Fruit fly (Drosophila melanogaster) whole organism: ENCODE measurements around the gene Dnali1.

Source experiments
- CG8478 ChIP-seq: fragments of >200 bp; optimal IDR thresholded peaks from 2 replicates; lab custom pipeline; 2018; ENCODE audit warnings: inconsistent platforms
- Dll ChIP-seq: fragments of >200 bp; optimal IDR thresholded peaks from 2 replicates; lab custom pipeline; 2017
- EcR ChIP-seq, 2 experiments: fragments of >200 bp; optimal IDR thresholded peaks; 2 replicates each; lab custom pipeline; 2017; ENCODE audit warnings: missing biosample characterization in 2 of 2, missing genetic modification characterization in 2 of 2, missing genetic modification reagents in 2 of 2
- pan ChIP-seq: fragments of >200 bp; optimal IDR thresholded peaks from 2 replicates; lab custom pipeline; 2017
- psq ChIP-seq: fragments of >200 bp; optimal IDR thresholded peaks from 2 replicates; lab custom pipeline; 2017
- usp ChIP-seq: fragments of >200 bp; optimal IDR thresholded peaks from 2 replicates; lab custom pipeline; 2017; ENCODE audit warnings: missing biosample characterization, missing genetic modification characterization, mixed read lengths

The Dnali1 gene

DNA sequence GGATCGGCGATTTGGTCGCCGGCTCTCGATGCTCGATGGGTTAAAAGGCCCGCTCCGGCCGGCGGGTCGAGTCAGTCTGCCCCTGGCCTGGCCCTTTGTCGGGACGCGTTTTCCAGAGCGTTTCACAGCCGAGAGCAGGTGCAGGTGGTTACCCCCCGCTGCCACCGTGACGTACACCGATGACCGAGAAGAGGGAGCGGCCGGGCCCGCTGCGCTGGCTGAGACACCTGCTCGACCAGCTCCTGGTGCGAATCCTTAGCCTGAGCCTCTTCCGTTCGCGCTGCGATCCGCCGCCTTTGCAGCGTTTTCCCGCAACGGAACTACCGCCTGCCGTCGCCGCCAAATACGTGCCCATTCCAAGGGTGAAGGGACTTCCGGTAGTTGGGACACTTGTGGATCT is 15.9 kb downstream of the Dnali1 start, which contains the start of gene sad:
Gene sad (plus strand): TSS at position 74 of the 400 bp plus-strand sequence.
- TF ChIP-seq pan (lab: Kevin White, UChicago): no peak
- no peak for TF ChIP-seq psq (lab: Kevin White, UChicago)
- TF ChIP-seq Dll (lab: Kevin White, UChicago): no peak
- no peak for TF ChIP-seq usp (GFP tag; lab: Kevin White, UChicago)
- TF ChIP-seq EcR (GFP tag; optimal IDR thresholded peaks at IDR 0.05; lab: Kevin White, UChicago): no peak
- no peak for TF ChIP-seq CG8478 (lab: Kevin White, UChicago)

DNA sequence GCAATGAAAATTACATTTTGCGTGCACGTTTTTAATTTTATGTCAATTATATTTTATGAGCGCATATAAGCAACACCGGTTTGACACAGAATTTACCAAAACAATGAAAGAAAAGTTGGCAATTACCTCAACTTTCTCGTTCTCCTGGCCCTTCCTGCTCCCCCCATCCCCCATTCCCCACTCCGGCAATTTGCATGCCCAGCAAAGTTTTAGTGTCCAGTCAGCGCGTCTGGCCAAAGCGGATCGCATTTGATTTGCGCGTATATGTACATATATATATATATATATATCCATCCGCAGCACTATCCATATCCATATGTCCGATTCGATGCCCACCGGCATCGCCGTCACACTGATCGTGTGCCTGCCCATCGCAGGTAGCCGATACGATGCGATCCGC is 16.3 kb downstream of the Dnali1 start:
- TF ChIP-seq psq (lab: Kevin White, UChicago) (no peak), pan (lab: Kevin White, UChicago) (no peak), EcR (GFP tag; optimal IDR thresholded peaks at IDR 0.05; lab: Kevin White, UChicago) (no peak), usp (GFP tag; lab: Kevin White, UChicago) (no peak), Dll (lab: Kevin White, UChicago) (no peak), CG8478 (lab: Kevin White, UChicago) (no peak)

DNA sequence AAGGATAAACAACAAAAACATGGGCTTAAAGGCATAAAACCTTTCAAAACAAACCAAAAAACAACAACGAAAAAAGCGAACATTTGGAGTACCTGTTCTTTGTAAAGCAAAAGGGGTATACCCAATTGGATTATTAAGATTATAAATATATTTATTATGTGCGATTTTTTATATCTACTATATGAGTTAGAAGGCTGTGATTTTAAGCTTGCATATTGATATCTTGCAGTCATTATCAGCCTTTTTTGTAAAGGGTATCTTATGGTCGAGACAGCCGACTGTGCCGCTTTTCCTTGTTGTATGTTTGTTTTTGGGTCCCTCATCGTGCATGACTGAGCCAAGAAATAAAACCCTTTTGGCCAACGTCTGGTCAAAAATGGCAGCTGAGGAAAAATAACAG is 20.4 kb downstream of the Dnali1 start:
- TF ChIP-seq pan (lab: Kevin White, UChicago) (peak; percentile 63), usp (GFP tag; lab: Kevin White, UChicago) (no peak), psq (lab: Kevin White, UChicago) (no peak), CG8478 (lab: Kevin White, UChicago) (no peak)

DNA sequence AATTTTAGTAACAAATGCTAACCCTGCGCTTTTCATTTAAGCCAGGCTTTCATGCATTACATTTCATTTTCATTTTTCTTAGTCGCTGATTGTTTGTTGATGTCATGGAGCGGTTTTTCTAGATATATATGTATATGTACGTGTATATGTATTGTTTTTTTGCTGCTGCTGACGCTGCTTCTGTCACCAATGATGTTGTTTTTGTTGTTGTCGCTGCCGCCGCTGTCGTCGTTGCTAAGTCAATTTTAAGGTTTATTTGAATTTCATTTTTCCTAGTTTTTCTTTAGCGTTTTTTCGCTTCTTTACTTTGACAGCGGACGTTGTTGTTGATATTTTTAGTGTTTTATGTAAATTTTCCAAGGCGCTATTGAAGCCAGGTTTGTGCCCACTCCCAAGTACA is 23.0 kb downstream of the Dnali1 start:
- TF ChIP-seq CG8478 (lab: Kevin White, UChicago) (no peak), EcR (GFP tag; optimal IDR thresholded peaks at IDR 0.05; lab: Kevin White, UChicago) (no peak), usp (GFP tag; lab: Kevin White, UChicago) (no peak), psq (lab: Kevin White, UChicago) (no peak), pan (lab: Kevin White, UChicago) (no peak), Dll (lab: Kevin White, UChicago) (no peak)

DNA sequence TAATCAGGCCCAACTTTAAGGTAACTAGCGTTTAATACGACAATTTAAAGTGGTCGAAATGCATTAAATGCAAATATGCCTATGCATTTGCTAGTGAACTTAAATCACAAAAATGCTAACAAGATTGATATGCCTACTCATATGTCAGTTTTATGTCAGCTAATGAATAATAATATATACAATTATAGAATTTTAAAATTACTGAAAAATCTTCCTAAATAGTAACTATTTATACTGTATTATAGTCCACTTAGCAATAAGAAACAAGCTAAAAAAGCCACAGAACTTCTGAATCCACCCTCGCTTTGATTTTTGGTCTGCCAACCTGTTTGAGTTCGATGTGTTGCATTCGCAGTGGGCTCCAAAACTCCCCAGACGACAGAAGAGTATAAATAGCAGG is 23.4 kb downstream of the Dnali1 start:
- TF ChIP-seq CG8478 (lab: Kevin White, UChicago) (no peak), EcR (GFP tag; optimal IDR thresholded peaks at IDR 0.05; lab: Kevin White, UChicago) (no peak), pan (lab: Kevin White, UChicago) (no peak), Dll (lab: Kevin White, UChicago) (no peak), psq (lab: Kevin White, UChicago) (no peak), usp (GFP tag; lab: Kevin White, UChicago) (no peak)

DNA sequence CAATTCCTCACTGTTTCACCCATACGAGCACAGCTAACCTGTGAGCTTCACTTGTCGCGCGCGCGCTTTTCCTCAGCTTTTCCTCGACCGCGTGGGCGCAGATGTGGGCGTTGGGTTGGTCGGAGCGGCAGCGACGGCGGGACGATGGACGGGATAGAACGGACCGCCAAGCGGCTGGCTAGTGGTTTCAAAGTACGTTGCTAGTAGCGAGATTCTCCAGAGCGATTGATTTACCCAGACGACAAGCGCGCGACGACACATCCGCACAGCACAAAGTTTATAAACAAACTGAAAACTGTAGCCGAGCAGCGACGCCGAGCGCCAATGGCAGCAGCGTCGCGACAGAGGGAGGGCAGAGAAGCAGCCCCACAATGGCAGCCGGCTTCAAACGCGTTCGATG is 23.9 kb downstream of the Dnali1 start, which contains the start of gene CG6959:
Gene CG6959 (minus strand): TSS at position 292 of the 400 bp plus-strand sequence.
- TF ChIP-seq Dll (lab: Kevin White, UChicago) (peak; percentile 14), pan (lab: Kevin White, UChicago) (no peak), psq (lab: Kevin White, UChicago) (no peak), usp (GFP tag; lab: Kevin White, UChicago) (no peak)

DNA sequence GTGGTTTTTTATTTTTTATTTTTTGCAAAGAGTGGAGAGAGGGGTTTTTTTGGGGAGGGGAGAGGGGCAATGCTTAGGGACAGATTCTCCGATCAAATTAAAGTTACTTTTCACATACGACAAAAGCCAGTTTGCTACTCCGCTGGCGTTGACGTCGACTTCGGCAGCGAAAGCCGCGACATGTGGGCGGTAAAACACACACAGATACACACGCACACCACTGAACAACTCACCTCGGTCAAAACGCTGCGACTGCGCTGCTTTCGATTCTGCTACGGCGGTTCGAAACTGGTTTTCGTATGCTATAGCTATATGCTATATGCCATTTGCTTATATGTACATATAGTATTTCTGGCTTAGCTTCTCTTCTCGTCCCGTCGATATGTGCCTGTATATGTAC is 24.5 kb downstream of the Dnali1 start:
- TF ChIP-seq CG8478 (lab: Kevin White, UChicago): no peak
- TF ChIP-seq pan (lab: Kevin White, UChicago): peak; percentile 19

DNA sequence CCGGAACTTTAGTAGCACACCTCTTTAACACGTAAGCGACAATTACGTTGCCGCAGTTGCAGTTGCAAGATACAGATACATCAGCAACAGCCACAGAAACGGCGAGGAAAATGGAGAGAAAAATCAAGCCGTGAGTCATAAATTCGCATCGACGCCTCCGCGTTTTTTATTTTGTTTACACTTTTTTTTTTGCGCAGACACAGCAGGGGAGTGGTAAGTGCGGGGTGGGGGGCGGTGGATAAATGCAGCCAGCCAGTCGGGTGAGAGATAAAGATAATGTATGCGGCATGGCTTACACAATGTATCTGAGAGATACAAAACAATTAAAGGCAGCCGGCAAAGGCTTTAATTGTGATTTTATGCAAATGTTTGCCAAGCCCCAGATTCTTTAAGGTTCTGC is 28.0 kb downstream of the Dnali1 start:
- TF ChIP-seq CG8478 (lab: Kevin White, UChicago): no peak
- no peak for TF ChIP-seq EcR (GFP tag; optimal IDR thresholded peaks at IDR 0.05; lab: Kevin White, UChicago)

DNA sequence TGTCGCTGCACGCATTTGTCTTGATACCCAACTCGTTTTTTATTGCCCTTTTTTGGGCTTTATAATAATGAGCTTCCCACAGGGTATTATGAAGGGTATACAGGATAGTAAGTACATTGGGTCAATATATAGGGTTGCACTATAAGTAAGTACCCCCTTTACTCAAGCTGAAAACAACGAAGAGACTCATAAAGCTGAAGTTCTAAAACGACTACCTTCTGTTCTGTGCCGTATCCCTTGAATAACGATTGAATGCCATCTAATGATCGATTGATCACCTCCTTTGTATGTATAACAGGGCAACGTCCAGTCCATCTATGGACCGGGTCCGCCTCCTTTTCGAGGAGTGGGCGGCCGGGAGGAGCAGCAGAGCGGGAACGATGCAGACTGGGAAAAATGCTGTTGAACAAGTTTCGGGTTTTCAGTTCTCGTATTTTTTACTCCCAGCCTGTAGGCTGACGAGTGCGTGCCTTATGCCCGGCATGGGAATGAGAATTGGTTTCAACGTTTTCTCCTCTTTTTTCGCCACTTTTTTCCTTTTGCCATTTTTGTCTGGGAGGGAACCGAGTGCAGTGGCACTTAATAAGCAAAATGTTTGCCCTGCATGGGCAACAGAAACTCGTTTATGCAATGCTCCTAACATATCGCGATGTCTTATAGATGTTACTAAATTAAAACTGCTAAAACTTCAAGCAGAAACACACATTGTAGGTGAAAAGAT is 33.4 kb downstream of the Dnali1 start:
- TF ChIP-seq usp (GFP tag; lab: Kevin White, UChicago): no peak
- no peak for TF ChIP-seq Dll (lab: Kevin White, UChicago)
- TF ChIP-seq pan (lab: Kevin White, UChicago): peak; percentile 90
- TF ChIP-seq CG8478 (lab: Kevin White, UChicago): no peak
- TF ChIP-seq psq (lab: Kevin White, UChicago): no peak
- TF ChIP-seq EcR (GFP tag; optimal IDR thresholded peaks at IDR 0.05; lab: Kevin White, UChicago): no peak

DNA sequence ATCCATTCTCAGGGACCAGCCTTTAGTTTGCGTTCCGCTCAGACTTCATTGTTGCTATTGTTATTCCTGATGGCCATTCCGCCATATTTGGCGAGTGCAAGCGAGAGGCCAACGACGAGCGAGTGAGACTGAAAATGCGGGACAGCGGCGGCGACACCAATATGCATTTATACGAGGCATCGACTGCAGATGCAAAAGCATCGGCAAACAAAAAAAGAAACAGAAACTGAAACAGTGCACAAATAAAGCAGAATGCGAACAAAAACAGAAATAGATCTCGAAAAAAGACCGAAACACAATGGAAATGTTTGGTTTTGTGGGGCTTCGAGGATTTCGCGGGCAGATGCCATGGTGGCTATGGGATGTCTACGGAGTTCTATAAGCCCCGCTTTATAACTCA is 34.0 kb downstream of the Dnali1 start:
- TF ChIP-seq EcR (GFP tag; optimal IDR thresholded peaks at IDR 0.05; lab: Kevin White, UChicago) (no peak), pan (lab: Kevin White, UChicago) (no peak), usp (GFP tag; lab: Kevin White, UChicago) (no peak), CG8478 (lab: Kevin White, UChicago) (no peak), Dll (lab: Kevin White, UChicago) (no peak), psq (lab: Kevin White, UChicago) (no peak)

DNA sequence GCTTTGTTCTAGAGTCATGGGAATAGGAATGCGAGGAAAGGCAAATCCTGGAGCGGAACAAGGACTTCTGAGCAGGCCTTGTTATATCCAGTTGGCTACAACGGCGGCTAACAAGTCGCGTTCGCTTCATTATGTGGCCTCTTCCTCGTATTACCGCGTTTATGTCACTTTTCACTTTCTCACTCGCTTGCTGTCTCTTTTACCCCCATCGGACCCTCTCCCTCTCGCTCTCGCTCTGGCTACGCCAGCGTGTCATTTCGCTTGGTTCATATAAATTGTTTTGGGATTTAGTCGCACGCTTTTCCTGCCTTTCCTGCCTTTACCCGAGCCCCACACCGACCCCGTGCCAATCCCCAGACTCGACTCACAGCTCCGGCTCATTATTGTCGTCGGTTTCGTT is 36.8 kb downstream of the Dnali1 start:
- no peak for TF ChIP-seq EcR (GFP tag; optimal IDR thresholded peaks at IDR 0.05; lab: Kevin White, UChicago)
- no peak for TF ChIP-seq Dll (lab: Kevin White, UChicago)
- TF ChIP-seq CG8478 (lab: Kevin White, UChicago): no peak

DNA sequence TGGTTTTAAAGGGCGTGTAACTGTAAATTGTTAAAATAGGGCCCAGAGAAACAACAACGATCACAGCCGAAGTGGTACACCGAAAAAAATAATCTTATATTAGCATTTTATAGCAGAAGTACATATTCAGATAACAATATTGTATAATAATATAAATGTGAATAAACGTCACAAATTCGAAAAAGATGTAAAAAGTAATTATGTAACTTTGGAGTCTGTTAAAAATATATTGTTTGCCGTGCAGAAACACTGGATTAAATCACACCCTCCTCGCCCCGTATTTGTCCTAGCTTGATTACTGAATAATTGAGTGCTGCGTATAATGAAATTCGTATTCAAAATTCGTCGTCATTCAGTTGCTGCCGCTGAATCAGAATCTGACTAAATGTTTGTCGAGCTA is 37.9 kb downstream of the Dnali1 start:
- TF ChIP-seq CG8478 (lab: Kevin White, UChicago): no peak
- no peak for TF ChIP-seq EcR (GFP tag; optimal IDR thresholded peaks at IDR 0.05; lab: Kevin White, UChicago)
- TF ChIP-seq usp (GFP tag; lab: Kevin White, UChicago): no peak
- no peak for TF ChIP-seq Dll (lab: Kevin White, UChicago)
- no peak for TF ChIP-seq psq (lab: Kevin White, UChicago)
- TF ChIP-seq pan (lab: Kevin White, UChicago): no peak
